Fruit fly (Drosophila melanogaster) whole organism, embryonic: ENCODE measurements around the gene CG10252.

Source experiments
- CG10462 ChIP-seq: fragments of 200-800 bp; sonication (Bioruptor generic); optimal IDR thresholded peaks from 2 replicates; lab custom pipeline; 2016; ENCODE audit warnings: missing biosample characterization, missing genetic modification characterization
- CG11247 ChIP-seq: fragments of 200-800 bp; sonication (Bioruptor generic); IDR thresholded peaks from 2 replicates; pipeline ENCODE4 v1.3.6; 2022; ENCODE audit warnings: missing biosample characterization, missing genetic modification characterization
- CG12155 ChIP-seq: fragments of 200-800 bp; sonication (Bioruptor generic); optimal IDR thresholded peaks from 3 replicates; lab custom pipeline; 2016; ENCODE audit warnings: missing biosample characterization, missing genetic modification characterization
- CG14050 ChIP-seq: fragments of 200-800 bp; sonication (Bioruptor generic); IDR thresholded peaks from 3 replicates; pipeline ENCODE4 v1.3.6; 2022; ENCODE audit warnings: missing biosample characterization, missing genetic modification characterization
- CG14667 ChIP-seq: fragments of 200-800 bp; sonication (Bioruptor generic); IDR thresholded peaks from 2 replicates; pipeline ENCODE4 v1.3.6; 2022; ENCODE audit warnings: missing biosample characterization, missing genetic modification characterization
- CG14860 ChIP-seq: fragments of 200-800 bp; sonication (Bioruptor generic); IDR thresholded peaks from 3 replicates; pipeline ENCODE4 v1.3.6; 2022; ENCODE audit warnings: missing biosample characterization, missing genetic modification characterization; ENCODE audit not compliant: partially characterized antibody
- CG1529 ChIP-seq: fragments of 200-800 bp; sonication (Bioruptor generic); optimal IDR thresholded peaks from 3 replicates; lab custom pipeline; 2018; ENCODE audit warnings: missing biosample characterization, missing genetic modification characterization
- CG32532 ChIP-seq: fragments of 200-800 bp; sonication (Bioruptor generic); IDR thresholded peaks from 2 replicates; pipeline ENCODE4 v1.3.6; 2022; ENCODE audit warnings: missing biosample characterization, missing genetic modification characterization
- CG32772 ChIP-seq: fragments of 200-800 bp; sonication (Bioruptor generic); IDR thresholded peaks from 2 replicates; pipeline ENCODE4 v1.3.6; 2022; ENCODE audit warnings: missing biosample characterization, missing genetic modification characterization
- CG3281 ChIP-seq: fragments of 200-800 bp; sonication (Bioruptor generic); optimal IDR thresholded peaks from 3 replicates; lab custom pipeline; 2017; ENCODE audit warnings: missing biosample characterization, mild to moderate bottlenecking, missing genetic modification characterization
- CG4404 ChIP-seq: fragments of 200-800 bp; sonication (Bioruptor generic); IDR thresholded peaks from 2 replicates; pipeline ENCODE4 v1.3.6; 2022; ENCODE audit warnings: missing biosample characterization, missing genetic modification characterization
- CG7987 ChIP-seq: fragments of 200-800 bp; sonication (Bioruptor generic); optimal IDR thresholded peaks from 2 replicates; lab custom pipeline; 2018; ENCODE audit warnings: missing biosample characterization, mild to moderate bottlenecking, missing genetic modification characterization, moderate library complexity
- CG9817 ChIP-seq: fragments of 200-800 bp; sonication (Bioruptor generic); optimal IDR thresholded peaks from 2 replicates; lab custom pipeline; 2018; ENCODE audit warnings: missing biosample characterization, mild to moderate bottlenecking, missing genetic modification characterization, moderate library complexity
- Camta ChIP-seq: fragments of 200-800 bp; sonication (Bioruptor generic); optimal IDR thresholded peaks from 2 replicates; lab custom pipeline; 2016; ENCODE audit warnings: missing biosample characterization, missing genetic modification characterization
- Deaf1 ChIP-seq: fragments of 200-800 bp; optimal IDR thresholded peaks from 3 replicates; lab custom pipeline; 2019; ENCODE audit warnings: missing biosample characterization, mild to moderate bottlenecking, missing genetic modification characterization, moderate library complexity
- Doc2 ChIP-seq: fragments of 200-800 bp; sonication (Bioruptor generic); IDR thresholded peaks from 2 replicates; pipeline ENCODE4 v1.3.6; 2022; ENCODE audit warnings: missing biosample characterization, missing genetic modification characterization
- E2f1 ChIP-seq: fragments of 200-800 bp; sonication (Bioruptor generic); IDR thresholded peaks from 2 replicates; pipeline ENCODE4 v1.3.6; 2022; ENCODE audit warnings: missing biosample characterization, missing genetic modification characterization
- ERR ChIP-seq: fragments of 200-800 bp; sonication (Bioruptor generic); optimal IDR thresholded peaks from 2 replicates; lab custom pipeline; 2016; ENCODE audit warnings: missing biosample characterization, missing genetic modification characterization
- Eip74EF ChIP-seq, 2 experiments: fragments of 200-800 bp in 1 of 2; fragments of >200 bp in 1 of 2; sonication (Bioruptor generic) in 1 of 2; optimal IDR thresholded peaks; 2 replicates each; lab custom pipeline; 2017 to 2019; ENCODE audit warnings: missing biosample characterization in 2 of 2, missing genetic modification characterization in 2 of 2, mild to moderate bottlenecking in 1 of 2, moderate library complexity in 1 of 2
- HLH54F ChIP-seq: fragments of 200-800 bp; sonication (Bioruptor generic); optimal IDR thresholded peaks from 3 replicates; lab custom pipeline; 2016; ENCODE audit warnings: missing biosample characterization, missing genetic modification characterization
- Hand ChIP-seq: fragments of 200-800 bp; sonication (Bioruptor generic); optimal IDR thresholded peaks from 2 replicates; lab custom pipeline; 2017; ENCODE audit warnings: mild to moderate bottlenecking, missing biosample characterization, missing genetic modification reagents, missing genetic modification characterization
- Hmr ChIP-seq: fragments of 200-800 bp; sonication (Bioruptor generic); optimal IDR thresholded peaks from 3 replicates; lab custom pipeline; 2017; ENCODE audit warnings: mild to moderate bottlenecking, missing biosample characterization, missing genetic modification reagents, missing genetic modification characterization
- Lhr ChIP-seq: fragments of 200-800 bp; sonication (Bioruptor generic); optimal IDR thresholded peaks from 3 replicates; lab custom pipeline; 2017; ENCODE audit warnings: mild to moderate bottlenecking, missing biosample characterization, missing genetic modification reagents, missing genetic modification characterization
- NFAT ChIP-seq: fragments of 200-800 bp; sonication (Bioruptor generic); IDR thresholded peaks from 2 replicates; pipeline ENCODE4 v1.3.6; 2022; ENCODE audit warnings: missing biosample characterization, missing genetic modification characterization
- Taf1 ChIP-seq: fragments of 200-800 bp; sonication (Bioruptor generic); IDR thresholded peaks from 2 replicates; pipeline ENCODE4 v1.3.6; 2022; ENCODE audit warnings: missing biosample characterization, missing genetic modification characterization
- bowl ChIP-seq: fragments of 200-800 bp; sonication (Bioruptor generic); IDR thresholded peaks from 2 replicates; pipeline ENCODE4 v1.3.6; 2022; ENCODE audit warnings: missing biosample characterization, missing genetic modification characterization
- corto ChIP-seq: fragments of 200-800 bp; sonication (Bioruptor generic); optimal IDR thresholded peaks from 2 replicates; lab custom pipeline; 2016; ENCODE audit warnings: missing biosample characterization, mild to moderate bottlenecking, missing genetic modification characterization, moderate library complexity
- cwo ChIP-seq: fragments of 200-800 bp; sonication (Bioruptor generic); optimal IDR thresholded peaks from 3 replicates; lab custom pipeline; 2017; ENCODE audit warnings: missing biosample characterization, missing genetic modification characterization, mild to moderate bottlenecking, moderate library complexity, missing genetic modification reagents
- da ChIP-seq: fragments of 200-800 bp; sonication (Bioruptor generic); optimal IDR thresholded peaks from 2 replicates; lab custom pipeline; 2016; ENCODE audit warnings: missing biosample characterization, missing genetic modification characterization
- ems ChIP-seq: fragments of 200-800 bp; sonication (Bioruptor generic); optimal IDR thresholded peaks from 3 replicates; lab custom pipeline; 2016; ENCODE audit warnings: missing biosample characterization, missing genetic modification characterization
- exex ChIP-seq: fragments of 200-800 bp; sonication (Bioruptor generic); optimal IDR thresholded peaks from 4 replicates; lab custom pipeline; 2018; ENCODE audit warnings: missing biosample characterization, mild to moderate bottlenecking, missing genetic modification characterization, moderate library complexity
- fd96Cb ChIP-seq: fragments of 200-800 bp; sonication (Bioruptor generic); optimal IDR thresholded peaks from 2 replicates; lab custom pipeline; 2018; ENCODE audit warnings: missing biosample characterization, mild to moderate bottlenecking, missing genetic modification characterization, moderate library complexity
- hkb ChIP-seq, 2 experiments: fragments of 200-800 bp in 1 of 2; fragments of >200 bp in 1 of 2; sonication (Bioruptor generic) in 1 of 2; IDR thresholded peaks in 1 of 2; optimal IDR thresholded peaks in 1 of 2; 2 replicates each; pipeline versions ENCODE4 v1.3.6 to Lab custom; 2017 to 2022; ENCODE audit warnings: missing biosample characterization in 1 of 2, missing genetic modification characterization in 1 of 2
- maf-S ChIP-seq: fragments of 200-800 bp; sonication (Bioruptor generic); optimal IDR thresholded peaks from 2 replicates; lab custom pipeline; 2016; ENCODE audit warnings: missing biosample characterization, missing genetic modification characterization
- ranshi ChIP-seq: fragments of 200-800 bp; sonication (Bioruptor generic); IDR thresholded peaks from 2 replicates; pipeline ENCODE4 v1.3.6; 2022; ENCODE audit warnings: missing biosample characterization, missing genetic modification characterization
- salm ChIP-seq: fragments of 200-800 bp; sonication (Bioruptor generic); optimal IDR thresholded peaks from 2 replicates; lab custom pipeline; 2018; ENCODE audit warnings: missing biosample characterization, mild to moderate bottlenecking, missing genetic modification characterization
- sens ChIP-seq: fragments of 200-800 bp; sonication (Bioruptor generic); peaks from one replicate; lab custom pipeline; 2016; ENCODE audit warnings: missing biosample characterization, missing genetic modification characterization
- tap ChIP-seq: fragments of 200-800 bp; optimal IDR thresholded peaks from 3 replicates; lab custom pipeline; 2019; ENCODE audit warnings: missing biosample characterization, mild to moderate bottlenecking, missing genetic modification characterization, moderate library complexity
- tx ChIP-seq: fragments of 200-800 bp; sonication (Bioruptor generic); optimal IDR thresholded peaks from 2 replicates; lab custom pipeline; 2016; ENCODE audit warnings: missing biosample characterization, missing genetic modification characterization
- vfl ChIP-seq: fragments of 200-800 bp; sonication (Bioruptor generic); optimal IDR thresholded peaks from 2 replicates; lab custom pipeline; 2016; ENCODE audit warnings: missing biosample characterization, missing genetic modification characterization
- yki ChIP-seq: fragments of >200 bp; optimal IDR thresholded peaks from 3 replicates; lab custom pipeline; 2018
- zen ChIP-seq: fragments of 200-800 bp; sonication (Bioruptor generic); optimal IDR thresholded peaks from 3 replicates; lab custom pipeline; 2018; ENCODE audit warnings: missing biosample characterization, mild to moderate bottlenecking, missing genetic modification characterization, moderate library complexity
- zf30C ChIP-seq: fragments of 200-800 bp; sonication (Bioruptor generic); optimal IDR thresholded peaks from 3 replicates; lab custom pipeline; 2018; ENCODE audit warnings: missing biosample characterization, mild to moderate bottlenecking, missing genetic modification characterization

Gene CG10252

DNA sequence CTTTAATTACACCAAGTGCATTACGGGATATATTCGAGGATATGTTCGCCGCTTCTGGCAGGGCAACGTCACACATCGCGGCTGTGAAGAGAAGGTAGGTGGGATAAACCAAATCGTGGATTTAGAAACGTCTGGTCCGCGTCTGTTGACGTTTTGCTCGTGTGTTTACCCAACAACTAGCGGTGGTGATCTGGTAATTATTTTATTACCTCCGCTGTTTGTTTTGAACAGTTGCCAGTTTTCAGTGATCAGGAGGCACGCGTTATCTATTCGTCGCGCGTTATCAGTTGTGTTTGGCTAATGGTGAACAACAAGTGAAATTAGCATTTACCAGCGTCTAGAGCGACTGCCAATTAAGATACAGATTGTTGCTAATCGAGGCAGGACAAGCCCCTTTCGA is 33.0 kb upstream of the CG10252 start (continued):
- TF ChIP-seq fd96Cb (tag; lab: Kevin White, UChicago): no peak
- peak; percentile 27 for TF ChIP-seq cwo
- no peak for TF ChIP-seq CG9817 (tag; lab: Kevin White, UChicago)
- peak; percentile 83 for TF ChIP-seq Hmr (GFP tag; lab: Kevin White, UChicago)
- TF ChIP-seq HLH54F (GFP tag; lab: Kevin White, UChicago): no peak
- no peak for TF ChIP-seq CG14860 (GFP tag; lab: Robert Waterston, UW)
- TF ChIP-seq CG14050: no peak
- no peak for TF ChIP-seq CG32772 (GFP tag; lab: Robert Waterston, UW)
- TF ChIP-seq CG14667 (GFP tag; lab: Robert Waterston, UW): no peak
- no peak for TF ChIP-seq Doc2 (GFP tag; lab: Robert Waterston, UW)
- TF ChIP-seq CG1529 (GFP tag; lab: Kevin White, UChicago): no peak
- TF ChIP-seq salm (tag; lab: Kevin White, UChicago): no peak
- TF ChIP-seq Hand: peak; percentile 42
- TF ChIP-seq CG10462: no peak
- TF ChIP-seq hkb (optimal IDR thresholded peaks at IDR 0.05; lab: Kevin White, UChicago): no peak
- TF ChIP-seq hkb (GFP tag; IDR thresholded peaks at IDR 0.05; lab: Robert Waterston, UW): peak; percentile 54; the same call in 1 of the 2 replicates
- no peak for TF ChIP-seq yki (lab: Kevin White, UChicago)
- TF ChIP-seq Camta (GFP tag; lab: Kevin White, UChicago): no peak
- TF ChIP-seq NFAT (GFP tag; lab: Robert Waterston, UW): no peak
- peak; percentile 3 for TF ChIP-seq vfl (GFP tag; lab: Kevin White, UChicago)
- peak; percentile 26 for TF ChIP-seq sens
- TF ChIP-seq maf-S (GFP tag; lab: Kevin White, UChicago): no peak
- TF ChIP-seq zen (tag; lab: Kevin White, UChicago): peak; percentile 57
- peak; percentile 7 for TF ChIP-seq ERR (GFP tag; lab: Kevin White, UChicago)
- peak; percentile 26 for TF ChIP-seq ems (GFP tag; lab: Kevin White, UChicago)
- TF ChIP-seq corto: no peak
- no peak for TF ChIP-seq Taf1
- no peak for TF ChIP-seq bowl (GFP tag; lab: Robert Waterston, UW)
- no peak for TF ChIP-seq Eip74EF (GFP tag; optimal IDR thresholded peaks at IDR 0.05; lab: Kevin White, UChicago)
- TF ChIP-seq da (GFP tag; lab: Kevin White, UChicago): no peak
- TF ChIP-seq zf30C (GFP tag; lab: Kevin White, UChicago): no peak
- no peak for TF ChIP-seq tap (tag; lab: Kevin White, UChicago)
- no peak for TF ChIP-seq Deaf1 (tag; lab: Kevin White, UChicago)
- TF ChIP-seq Lhr (GFP tag; lab: Kevin White, UChicago): no peak
- peak; percentile 65 for TF ChIP-seq CG7987
- TF ChIP-seq CG4404 (GFP tag; lab: Robert Waterston, UW): no peak
- TF ChIP-seq ranshi (GFP tag; lab: Robert Waterston, UW): 0 out of 2 replicates have a peak, but pooled peaks have one; percentile 32
- TF ChIP-seq CG11247: no peak
- TF ChIP-seq CG3281 (GFP tag; lab: Kevin White, UChicago): peak; percentile 72
- no peak for TF ChIP-seq E2f1
- TF ChIP-seq CG12155 (GFP tag; lab: Kevin White, UChicago): no peak
- TF ChIP-seq exex (tag; lab: Kevin White, UChicago): peak; percentile 56
- TF ChIP-seq CG32532 (GFP tag; lab: Robert Waterston, UW): no peak
- no peak for TF ChIP-seq tx (GFP tag; lab: Kevin White, UChicago)
